Fruit fly (Drosophila melanogaster) whole organism, adult: ENCODE data around the gene alpha4GT1.

ENCODE experiments used
- CG11617 ChIP-seq: fragments of 200-800 bp; sonication (Bioruptor generic); optimal IDR thresholded peaks from 2 replicates; lab custom pipeline; 2017; ENCODE audit warnings: mild to moderate bottlenecking, missing biosample characterization, missing genetic modification reagents, missing genetic modification characterization
- CG12768 ChIP-seq: fragments of 200-800 bp; sonication (Bioruptor generic); optimal IDR thresholded peaks from 2 replicates; lab custom pipeline; 2017; ENCODE audit warnings: missing biosample characterization, missing genetic modification characterization, mild to moderate bottlenecking, moderate library complexity, missing genetic modification reagents
- CG14711 ChIP-seq: fragments of 200-800 bp; sonication (Bioruptor generic); optimal IDR thresholded peaks from 2 replicates; lab custom pipeline; 2018; ENCODE audit warnings: missing biosample characterization, mild to moderate bottlenecking, missing genetic modification characterization, moderate library complexity
- CG1620 ChIP-seq: fragments of 200-800 bp; sonication (Bioruptor generic); optimal IDR thresholded peaks from 2 replicates; lab custom pipeline; 2016; ENCODE audit warnings: missing biosample characterization, missing genetic modification characterization
- CG33017 ChIP-seq: fragments of 200-800 bp; sonication (Bioruptor generic); optimal IDR thresholded peaks from 2 replicates; lab custom pipeline; 2018; ENCODE audit warnings: missing biosample characterization, mild to moderate bottlenecking, missing genetic modification characterization, moderate library complexity
- CG5204 ChIP-seq: fragments of 200-800 bp; sonication (Bioruptor generic); optimal IDR thresholded peaks from 2 replicates; lab custom pipeline; 2016; ENCODE audit warnings: missing biosample characterization, missing genetic modification characterization
- CG7045 ChIP-seq: fragments of 200-800 bp; sonication (Bioruptor generic); optimal IDR thresholded peaks from 2 replicates; lab custom pipeline; 2017; ENCODE audit warnings: missing biosample characterization, mild to moderate bottlenecking, missing genetic modification characterization
- CG7101 ChIP-seq: fragments of 200-800 bp; sonication (Bioruptor generic); optimal IDR thresholded peaks from 2 replicates; lab custom pipeline; 2018; ENCODE audit warnings: missing biosample characterization, mild to moderate bottlenecking, missing genetic modification characterization, moderate library complexity
- Clk ChIP-seq: fragments of 200-800 bp; sonication (Bioruptor generic); optimal IDR thresholded peaks from 2 replicates; lab custom pipeline; 2017; ENCODE audit warnings: missing biosample characterization, missing genetic modification characterization
- Crg-1 ChIP-seq: fragments of 200-800 bp; sonication (Bioruptor generic); optimal IDR thresholded peaks from 2 replicates; lab custom pipeline; 2016; ENCODE audit warnings: missing biosample characterization, missing genetic modification characterization
- Hr96 ChIP-seq: fragments of 200-800 bp; sonication (Bioruptor generic); optimal IDR thresholded peaks from 2 replicates; lab custom pipeline; 2016; ENCODE audit warnings: missing biosample characterization, missing genetic modification characterization
- Mnt ChIP-seq: fragments of 200-800 bp; sonication (Bioruptor generic); optimal IDR thresholded peaks from 2 replicates; lab custom pipeline; 2016; ENCODE audit warnings: missing biosample characterization, mild to moderate bottlenecking, missing genetic modification characterization
- bab1 ChIP-seq: fragments of 200-800 bp; sonication (Bioruptor generic); optimal IDR thresholded peaks from 3 replicates; lab custom pipeline; 2019; ENCODE audit warnings: missing biosample characterization, mild to moderate bottlenecking, missing genetic modification characterization, moderate library complexity
- cic ChIP-seq: fragments of 200-800 bp; sonication (Bioruptor generic); optimal IDR thresholded peaks from 2 replicates; lab custom pipeline; 2017; ENCODE audit warnings: missing biosample characterization, mild to moderate bottlenecking, missing genetic modification characterization, moderate library complexity
- cnc ChIP-seq, 2 experiments: fragments of >200 bp; optimal IDR thresholded peaks; 2 replicates each; lab custom pipeline; 2017
- kay ChIP-seq: fragments of 200-800 bp; sonication (Bioruptor generic); peaks from one replicate; lab custom pipeline; 2016; ENCODE audit warnings: missing biosample characterization, missing genetic modification characterization, borderline replicate concordance
- ovo ChIP-seq: fragments of 200-800 bp; sonication (Bioruptor generic); optimal IDR thresholded peaks from 2 replicates; lab custom pipeline; 2016; ENCODE audit warnings: missing biosample characterization, missing genetic modification characterization
- pad ChIP-seq: fragments of 200-800 bp; sonication (Bioruptor generic); optimal IDR thresholded peaks from 3 replicates; lab custom pipeline; 2017; ENCODE audit warnings: missing biosample characterization, missing genetic modification characterization, mild to moderate bottlenecking, moderate library complexity, missing genetic modification reagents
- tj ChIP-seq: fragments of 200-800 bp; sonication (Bioruptor generic); optimal IDR thresholded peaks from 3 replicates; lab custom pipeline; 2017; ENCODE audit warnings: missing biosample characterization, mild to moderate bottlenecking, missing genetic modification characterization, moderate library complexity
- toe ChIP-seq: fragments of 200-800 bp; sonication (Bioruptor generic); optimal IDR thresholded peaks from 2 replicates; lab custom pipeline; 2016; ENCODE audit warnings: missing biosample characterization, missing genetic modification characterization

alpha4GT1 gene

dm6 chr2L:2979091-2979490, 43.9 kb downstream of the alpha4GT1 start, which contains the start of gene CG9643:
Gene CG9643 (minus strand): TSS chr2L:2979288.
- TF ChIP-seq CG1620 (GFP tag; lab: Kevin White, UChicago) (no peak), bab1 (peak; percentile 7), cnc (optimal IDR thresholded peaks at IDR 0.05; lab: Kevin White, UChicago) (no peak), Mnt (GFP tag; lab: Kevin White, UChicago) (peak; percentile 92), CG14711 (tag; lab: Kevin White, UChicago) (peak; percentile 8)

DNA sequence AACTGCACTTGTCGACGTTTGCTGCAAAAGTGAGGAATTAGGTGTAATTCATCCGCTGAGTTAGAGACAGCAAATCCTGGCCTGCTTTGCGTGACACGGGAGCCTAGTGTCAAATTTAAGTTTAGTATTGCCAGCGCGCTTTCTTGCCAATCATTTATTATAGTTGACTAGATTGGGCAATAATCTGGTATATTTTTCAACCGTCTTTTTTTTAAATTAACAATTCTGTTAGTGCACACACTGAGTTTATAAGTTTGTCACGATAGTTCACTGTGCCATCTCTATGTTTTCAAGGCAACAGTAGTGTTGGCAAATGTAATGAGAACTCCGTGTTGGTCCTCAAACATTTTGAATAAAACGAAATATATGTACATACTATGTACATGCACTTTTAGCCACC, 46.1 kb downstream of the alpha4GT1 start, which contains the start of the genes CG9641 and CG3165:
TSS of gene CG9641 (minus strand) at position 34 of the 400 bp plus-strand sequence.
TSS of gene CG3165 (plus strand) at position 294 of the 400 bp plus-strand sequence.
- peak; percentile 49 for TF ChIP-seq tj (GFP tag; lab: Kevin White, UChicago)
- TF ChIP-seq cnc (optimal IDR thresholded peaks at IDR 0.05; lab: Kevin White, UChicago), result no peak
- TF ChIP-seq CG12768 (GFP tag; lab: Kevin White, UChicago), result peak; percentile 73
- peak; percentile 87 for TF ChIP-seq CG1620 (GFP tag; lab: Kevin White, UChicago)
- TF ChIP-seq Mnt (GFP tag; lab: Kevin White, UChicago), result peak; percentile 78
- peak; percentile 70 for TF ChIP-seq pad (GFP tag; lab: Kevin White, UChicago)
- no peak for TF ChIP-seq CG5204 (GFP tag; lab: Kevin White, UChicago)
- TF ChIP-seq ovo (GFP tag; lab: Kevin White, UChicago), result peak; percentile 67
- peak; percentile 54 for TF ChIP-seq CG33017 (tag; lab: Kevin White, UChicago)
- no peak for TF ChIP-seq kay (GFP tag; lab: Kevin White, UChicago)
- TF ChIP-seq bab1, result peak; percentile 76
- no peak for TF ChIP-seq Hr96
- peak; percentile 81 for TF ChIP-seq CG11617
- peak; percentile 71 for TF ChIP-seq Crg-1 (GFP tag; lab: Kevin White, UChicago)
- peak; percentile 75 for TF ChIP-seq CG7045
- TF ChIP-seq Clk, result peak; percentile 63
- TF ChIP-seq CG7101 (tag; lab: Kevin White, UChicago), result peak; percentile 78
- no peak for TF ChIP-seq toe (GFP tag; lab: Kevin White, UChicago)
- peak; percentile 79 for TF ChIP-seq CG14711 (tag; lab: Kevin White, UChicago)
- peak; percentile 45 for TF ChIP-seq cic (GFP tag; lab: Kevin White, UChicago)

dm6 chr2L:2972439-2972936, 50.5 kb downstream of the alpha4GT1 start, which contains the start of the genes Rrp1 and gammaTub23C:
Gene Rrp1 (minus strand): TSS chr2L:2972508.
Gene gammaTub23C (plus strand): TSS chr2L:2972891.
- TF ChIP-seq cnc (optimal IDR thresholded peaks at IDR 0.05; lab: Kevin White, UChicago) (no peak), CG12768 (GFP tag; lab: Kevin White, UChicago) (peak; percentile 91), CG7101 (tag; lab: Kevin White, UChicago) (peak; percentile 92), CG11617 (peak; percentile 95), Hr96 (peak; percentile 80), pad (GFP tag; lab: Kevin White, UChicago) (peak; percentile 87), CG33017 (tag; lab: Kevin White, UChicago) (peak; percentile 87), CG5204 (GFP tag; lab: Kevin White, UChicago) (peak; percentile 90), CG1620 (GFP tag; lab: Kevin White, UChicago) (peak; percentile 84), Clk (peak; percentile 86), tj (GFP tag; lab: Kevin White, UChicago) (peak; percentile 72), kay (GFP tag; lab: Kevin White, UChicago) (no peak), Crg-1 (GFP tag; lab: Kevin White, UChicago) (peak; percentile 81), CG7045 (peak; percentile 94), Mnt (GFP tag; lab: Kevin White, UChicago) (peak; percentile 83), ovo (GFP tag; lab: Kevin White, UChicago) (peak; percentile 87), CG14711 (tag; lab: Kevin White, UChicago) (peak; percentile 83), toe (GFP tag; lab: Kevin White, UChicago) (peak; percentile 91), bab1 (peak; percentile 86), cic (GFP tag; lab: Kevin White, UChicago) (peak; percentile 47)
